Worm (Caenorhabditis elegans): ENCODE measurements around the gene Y57G11B.3.

ce11 chrIV:14532366-14532765 is 41.8 kb downstream of the Y57G11B.3 start:
- no peak for TF ChIP-seq ces-1 (GFP tag; optimal IDR thresholded peaks at IDR 0.05)
- TF ChIP-seq nhr-11 (tag; optimal IDR thresholded peaks at IDR 0.05) = no peak
- no peak for TF ChIP-seq nhr-111 (GFP tag; optimal IDR thresholded peaks at IDR 0.05)
- no peak for TF ChIP-seq zag-1 (tag; optimal IDR thresholded peaks at IDR 0.05)
- no peak for TF ChIP-seq R02D3.7 (tag; optimal IDR thresholded peaks at IDR 0.05)
- no peak for TF ChIP-seq ceh-82 (tag; optimal IDR thresholded peaks at IDR 0.05)
- no peak for TF ChIP-seq aly-2 (tag; optimal IDR thresholded peaks at IDR 0.05)
- TF ChIP-seq ztf-11 (tag; optimal IDR thresholded peaks at IDR 0.05) = no peak
- TF ChIP-seq nhr-10 (tag; optimal IDR thresholded peaks at IDR 0.05) = no peak
- no peak for TF ChIP-seq hlh-11 (tag; optimal IDR thresholded peaks at IDR 0.05)
- no peak for TF ChIP-seq fos-1 (tag; optimal IDR thresholded peaks at IDR 0.05)
- TF ChIP-seq hlh-30 (tag; optimal IDR thresholded peaks at IDR 0.05; ENCODE audit: insufficient read depth) = no peak

Data from whole organism, L4 larva.